Fruit fly (Drosophila melanogaster) Kc167 (cell line): ENCODE measurements around the gene Eig71Ee.

Experiments
- Myc ChIP-seq: fragments of >200 bp; optimal IDR thresholded peaks from 2 replicates; lab custom pipeline; 2017; ENCODE audit warnings: missing external identifiers
- Sin3A ChIP-seq: fragments of >200 bp; optimal IDR thresholded peaks from 2 replicates; lab custom pipeline; 2018; ENCODE audit warnings: missing external identifiers
- ttk ChIP-seq: sonication (Bioruptor generic); optimal IDR thresholded peaks from 2 replicates; lab custom pipeline; 2017; ENCODE audit warnings: missing external identifiers

- TF ChIP-seq ttk (no peak), Myc (lab: Kevin White, UChicago) (no peak), Sin3A (lab: Kevin White, UChicago) (no peak)
Measured at dm6 chr3L:15690711-15691591, 35.1 kb upstream of the Eig71Ee start.
